Worm (Caenorhabditis elegans) whole organism, late embryonic: Measurements from ENCODE around the gene pdi-2.
A peak's percentile ranks its signal among the peaks of the same experiment; 100 is the strongest.

Experiments used
- C08G9.2 ChIP-seq: sonication (generic microtip); optimal IDR thresholded peaks from 2 replicates; lab custom pipeline; 2016; ENCODE audit warnings: mild to moderate bottlenecking, missing genetic modification characterization, moderate library complexity, missing compliant biosample characterization
- C38D4.7 ChIP-seq: fragments of 200-800 bp; sonication (Bioruptor generic); optimal IDR thresholded peaks from 2 replicates; lab custom pipeline; 2018; ENCODE audit warnings: mild to moderate bottlenecking, missing genetic modification characterization, moderate library complexity, missing compliant biosample characterization
- K02D7.2 ChIP-seq: sonication (generic microtip); optimal IDR thresholded peaks from 2 replicates; lab custom pipeline; 2017; ENCODE audit warnings: mild to moderate bottlenecking, missing genetic modification characterization, missing compliant biosample characterization
- K09A11.1 ChIP-seq: sonication (generic microtip); optimal IDR thresholded peaks from 2 replicates; lab custom pipeline; 2017; ENCODE audit warnings: antibody characterized with exemption, mild to moderate bottlenecking, missing genetic modification characterization, missing compliant biosample characterization; ENCODE audit not compliant: insufficient read depth
- Y22D7AL.16 ChIP-seq: sonication (generic microtip); optimal IDR thresholded peaks from 2 replicates; lab custom pipeline; 2016; ENCODE audit warnings: missing genetic modification characterization, missing compliant biosample characterization
- ahr-1 ChIP-seq: sonication (generic microtip); optimal IDR thresholded peaks from 2 replicates; lab custom pipeline; 2016; ENCODE audit warnings: missing genetic modification characterization, missing compliant biosample characterization
- ama-1 ChIP-seq: fragments of 150-350 bp; optimal IDR thresholded peaks from 2 replicates; lab custom pipeline; 2014
- ceh-18 ChIP-seq: sonication (generic microtip); optimal IDR thresholded peaks from 2 replicates; lab custom pipeline; 2016; ENCODE audit warnings: missing genetic modification characterization, missing compliant biosample characterization
- ceh-19 ChIP-seq: fragments of 200-800 bp; sonication (Bioruptor generic); optimal IDR thresholded peaks from 2 replicates; lab custom pipeline; 2018; ENCODE audit warnings: mild to moderate bottlenecking, missing genetic modification characterization, missing compliant biosample characterization
- ceh-2 ChIP-seq: sonication (generic microtip); optimal IDR thresholded peaks from 2 replicates; lab custom pipeline; 2016; ENCODE audit warnings: missing genotype, missing genetic modification characterization, missing compliant biosample characterization
- ceh-22 ChIP-seq: sonication (generic microtip); optimal IDR thresholded peaks from 2 replicates; lab custom pipeline; 2017; ENCODE audit warnings: missing biosample characterization, missing genetic modification characterization
- ceh-30 ChIP-seq: fragments of 150-350 bp; optimal IDR thresholded peaks from 2 replicates; lab custom pipeline; 2014; ENCODE audit warnings: missing biosample characterization, missing genetic modification characterization
- ceh-31 ChIP-seq: sonication (generic microtip); optimal IDR thresholded peaks from 2 replicates; lab custom pipeline; 2016; ENCODE audit warnings: missing genetic modification characterization, missing compliant biosample characterization
- ceh-34 ChIP-seq: sonication (generic microtip); optimal IDR thresholded peaks from 2 replicates; lab custom pipeline; 2016; ENCODE audit warnings: mild to moderate bottlenecking, missing genetic modification characterization, missing compliant biosample characterization
- ceh-48 ChIP-seq: sonication (generic microtip); optimal IDR thresholded peaks from 2 replicates; lab custom pipeline; 2016; ENCODE audit warnings: missing genetic modification characterization, inconsistent platforms, missing compliant biosample characterization
- ceh-6 ChIP-seq: fragments of 200-800 bp; sonication (Bioruptor generic); optimal IDR thresholded peaks from 2 replicates; lab custom pipeline; 2018; ENCODE audit warnings: mild to moderate bottlenecking, missing genetic modification characterization, missing compliant biosample characterization
- ceh-9 ChIP-seq: sonication (generic microtip); optimal IDR thresholded peaks from 2 replicates; lab custom pipeline; 2016; ENCODE audit warnings: mild to moderate bottlenecking, missing genetic modification characterization, inconsistent platforms, missing compliant biosample characterization
- dmd-4 ChIP-seq: sonication (generic microtip); optimal IDR thresholded peaks from 2 replicates; lab custom pipeline; 2016; ENCODE audit warnings: borderline replicate concordance, missing genetic modification characterization, missing compliant biosample characterization
- ets-4 ChIP-seq: sonication (generic microtip); optimal IDR thresholded peaks from 2 replicates; lab custom pipeline; 2016; ENCODE audit warnings: missing genetic modification characterization, missing compliant biosample characterization
- eyg-1 ChIP-seq: sonication (generic microtip); optimal IDR thresholded peaks from 2 replicates; lab custom pipeline; 2016; ENCODE audit warnings: missing genotype, missing genetic modification characterization, missing compliant biosample characterization
- fax-1 ChIP-seq: sonication (generic microtip); optimal IDR thresholded peaks from 2 replicates; lab custom pipeline; 2016; ENCODE audit warnings: missing genotype, missing genetic modification characterization, missing compliant biosample characterization
- fkh-10 ChIP-seq: fragments of 150-350 bp; optimal IDR thresholded peaks from 2 replicates; lab custom pipeline; 2014; ENCODE audit warnings: missing biosample characterization, missing genetic modification reagents, missing genetic modification characterization
- fkh-6 ChIP-seq: sonication (generic microtip); optimal IDR thresholded peaks from 2 replicates; lab custom pipeline; 2016; ENCODE audit warnings: missing genetic modification characterization, missing compliant biosample characterization
- gmeb-2 ChIP-seq: sonication (generic microtip); optimal IDR thresholded peaks from 2 replicates; lab custom pipeline; 2016; ENCODE audit warnings: missing genetic modification characterization, inconsistent platforms, missing compliant biosample characterization
- hlh-15 ChIP-seq: sonication (generic microtip); optimal IDR thresholded peaks from 2 replicates; lab custom pipeline; 2016; ENCODE audit warnings: missing genetic modification characterization, missing compliant biosample characterization
- hlh-30 ChIP-seq: sonication (generic microtip); optimal IDR thresholded peaks from 2 replicates; lab custom pipeline; 2017; ENCODE audit warnings: antibody characterized with exemption, missing genetic modification characterization, missing compliant biosample characterization; ENCODE audit not compliant: insufficient read depth
- hlh-6 ChIP-seq: sonication (generic microtip); optimal IDR thresholded peaks from 2 replicates; lab custom pipeline; 2016; ENCODE audit warnings: missing genotype, missing genetic modification characterization, missing compliant biosample characterization
- hlh-8 ChIP-seq: sonication (generic microtip); optimal IDR thresholded peaks from 2 replicates; lab custom pipeline; 2016; ENCODE audit warnings: missing genotype, missing genetic modification characterization, missing compliant biosample characterization
- lim-6 ChIP-seq: sonication (generic microtip); optimal IDR thresholded peaks from 2 replicates; lab custom pipeline; 2016; ENCODE audit warnings: missing genetic modification characterization, missing compliant biosample characterization
- lin-11 ChIP-seq: fragments of 200-800 bp; sonication (Bioruptor generic); optimal IDR thresholded peaks from 2 replicates; lab custom pipeline; 2018; ENCODE audit warnings: mild to moderate bottlenecking, missing genetic modification characterization, missing compliant biosample characterization
- madf-2 ChIP-seq: sonication (generic microtip); optimal IDR thresholded peaks from 2 replicates; lab custom pipeline; 2017; ENCODE audit warnings: missing genetic modification characterization, missing compliant biosample characterization
- mec-3 ChIP-seq: sonication (generic microtip); optimal IDR thresholded peaks from 2 replicates; lab custom pipeline; 2016; ENCODE audit warnings: borderline replicate concordance, missing genetic modification characterization, missing compliant biosample characterization
- nhr-11 ChIP-seq: fragments of 150-350 bp; optimal IDR thresholded peaks from 2 replicates; lab custom pipeline; 2014; ENCODE audit warnings: missing biosample characterization, missing genetic modification characterization
- nhr-232 ChIP-seq: sonication (generic microtip); optimal IDR thresholded peaks from 2 replicates; lab custom pipeline; 2016; ENCODE audit warnings: missing genetic modification characterization, missing compliant biosample characterization
- npax-4 ChIP-seq: sonication (generic microtip); optimal IDR thresholded peaks from 2 replicates; lab custom pipeline; 2016; ENCODE audit warnings: missing genetic modification characterization, missing compliant biosample characterization
- odd-2 ChIP-seq: sonication (generic microtip); optimal IDR thresholded peaks from 2 replicates; lab custom pipeline; 2017; ENCODE audit warnings: antibody characterized with exemption, mild to moderate bottlenecking, missing genetic modification characterization, missing compliant biosample characterization
- pag-3 ChIP-seq: sonication (generic microtip); optimal IDR thresholded peaks from 2 replicates; lab custom pipeline; 2016; ENCODE audit warnings: missing compliant biosample characterization, missing genetic modification characterization, borderline replicate concordance
- pax-1 ChIP-seq: fragments of 150-350 bp; optimal IDR thresholded peaks from 2 replicates; lab custom pipeline; 2014; ENCODE audit warnings: missing biosample characterization, missing genetic modification characterization
- pha-2 ChIP-seq: sonication (generic microtip); optimal IDR thresholded peaks from 2 replicates; lab custom pipeline; 2017; ENCODE audit warnings: mild to moderate bottlenecking, missing genetic modification characterization, missing compliant biosample characterization
- pha-4 ChIP-seq: fragments of 150-350 bp; optimal IDR thresholded peaks from 2 replicates; lab custom pipeline; 2018; ENCODE audit warnings: missing biosample characterization, missing genetic modification reagents, missing genetic modification characterization
- pqm-1 ChIP-seq: sonication (generic microtip); optimal IDR thresholded peaks from 2 replicates; lab custom pipeline; 2016; ENCODE audit warnings: missing genetic modification characterization, missing compliant biosample characterization
- ref-2 ChIP-seq: sonication (generic microtip); optimal IDR thresholded peaks from 2 replicates; lab custom pipeline; 2016; ENCODE audit warnings: missing genetic modification characterization, missing compliant biosample characterization
- rnt-1 ChIP-seq: sonication (generic microtip); optimal IDR thresholded peaks from 2 replicates; lab custom pipeline; 2016; ENCODE audit warnings: missing genetic modification characterization, missing compliant biosample characterization
- sdc-2 ChIP-seq: sonication (generic microtip); optimal IDR thresholded peaks from 2 replicates; lab custom pipeline; 2016; ENCODE audit warnings: missing genotype, missing genetic modification characterization, missing compliant biosample characterization
- sox-2 ChIP-seq: fragments of 200-800 bp; sonication (Bioruptor generic); IDR thresholded peaks from 2 replicates; pipeline ENCODE4 v1.3.6; 2022; ENCODE audit warnings: missing genetic modification reagents, missing genetic modification characterization, missing compliant biosample characterization
- sox-4 ChIP-seq: sonication (generic microtip); optimal IDR thresholded peaks from 2 replicates; lab custom pipeline; 2017; ENCODE audit warnings: mild to moderate bottlenecking, missing genetic modification characterization, inconsistent platforms, missing compliant biosample characterization
- syd-9 ChIP-seq: sonication (generic microtip); optimal IDR thresholded peaks from 2 replicates; lab custom pipeline; 2016; ENCODE audit warnings: mild to moderate bottlenecking, missing genetic modification characterization, moderate library complexity, missing compliant biosample characterization
- tbx-2 ChIP-seq: sonication (generic microtip); optimal IDR thresholded peaks from 2 replicates; lab custom pipeline; 2016; ENCODE audit warnings: missing genetic modification characterization, missing compliant biosample characterization
- ttx-3 ChIP-seq: sonication (generic microtip); optimal IDR thresholded peaks from 2 replicates; lab custom pipeline; 2016; ENCODE audit warnings: missing genetic modification reagents, missing genetic modification characterization, missing compliant biosample characterization
- unc-3 ChIP-seq, 2 experiments: fragments of 200-800 bp in 1 of 2; sonication (Bioruptor generic) in 1 of 2; sonication (generic microtip) in 1 of 2; conservative IDR thresholded peaks in 1 of 2; optimal IDR thresholded peaks in 1 of 2; 2 replicates each; pipeline versions ENCODE4 v1.3.6 to Lab custom; 2016 to 2022; ENCODE audit warnings: missing compliant biosample characterization in 2 of 2, missing genetic modification characterization in 2 of 2, missing genetic modification reagents in 1 of 2
- unc-42 ChIP-seq: sonication (generic microtip); optimal IDR thresholded peaks from 2 replicates; lab custom pipeline; 2016; ENCODE audit warnings: missing genotype, missing genetic modification characterization, missing compliant biosample characterization
- unc-86 ChIP-seq: sonication (generic microtip); optimal IDR thresholded peaks from 2 replicates; lab custom pipeline; 2016; ENCODE audit warnings: missing genetic modification characterization, missing compliant biosample characterization
- zip-5 ChIP-seq: sonication (generic microtip); optimal IDR thresholded peaks from 2 replicates; lab custom pipeline; 2016; ENCODE audit warnings: missing genetic modification characterization, missing compliant biosample characterization
- ztf-16 ChIP-seq: sonication (generic microtip); optimal IDR thresholded peaks from 2 replicates; lab custom pipeline; 2017; ENCODE audit warnings: missing genetic modification characterization, missing compliant biosample characterization

Gene pdi-2

ce11 chrX:4523887-4524350 lies at the start of gene pdi-2:
pdi-2 (plus strand) TSS chrX:4524155.
- TF ChIP-seq ceh-6 (GFP tag; lab: Kevin White, UChicago), result peak; percentile 61
- TF ChIP-seq K09A11.1 (tag; lab: Kevin White, UChicago), result no peak
- no peak for TF ChIP-seq pax-1 (tag; lab: Kevin White, UChicago)
- TF ChIP-seq ets-4 (tag; lab: Kevin White, UChicago), result no peak
- no peak for TF ChIP-seq C08G9.2 (tag; lab: Kevin White, UChicago)
- TF ChIP-seq dmd-4 (tag; lab: Kevin White, UChicago), result peak; percentile 14
- no peak for TF ChIP-seq lim-6
- TF ChIP-seq ztf-16 (tag; lab: Kevin White, UChicago), result no peak
- no peak for TF ChIP-seq rnt-1 (tag; lab: Kevin White, UChicago)
- no peak for TF ChIP-seq pqm-1 (tag; lab: Kevin White, UChicago)
- no peak for TF ChIP-seq ceh-22 (tag; lab: Kevin White, UChicago)
- TF ChIP-seq unc-3 (GFP tag; conservative IDR thresholded peaks at IDR 0.05; lab: Robert Waterston, UW), result no peak
- TF ChIP-seq unc-3 (tag; optimal IDR thresholded peaks at IDR 0.05; lab: Kevin White, UChicago), result no peak
- no peak for TF ChIP-seq fkh-6 (tag; lab: Kevin White, UChicago)
- no peak for TF ChIP-seq zip-5
- no peak for TF ChIP-seq npax-4 (tag; lab: Kevin White, UChicago)
- peak; percentile 85 for TF ChIP-seq ref-2 (tag; lab: Kevin White, UChicago)
- TF ChIP-seq nhr-232 (tag; lab: Kevin White, UChicago), result no peak
- TF ChIP-seq ceh-30 (tag; lab: Kevin White, UChicago), result no peak
- TF ChIP-seq mec-3 (tag; lab: Kevin White, UChicago), result no peak
- TF ChIP-seq ahr-1 (tag; lab: Kevin White, UChicago), result peak; percentile 1
- TF ChIP-seq ceh-2 (tag; lab: Kevin White, UChicago), result no peak
- no peak for TF ChIP-seq ama-1 (lab: Kevin White, UChicago)
- TF ChIP-seq sdc-2 (tag; lab: Kevin White, UChicago), result peak; percentile 20
- no peak for TF ChIP-seq odd-2
- TF ChIP-seq C38D4.7 (GFP tag; lab: Kevin White, UChicago), result no peak
- TF ChIP-seq gmeb-2 (tag; lab: Kevin White, UChicago), result no peak
- TF ChIP-seq pha-2, result peak; percentile 18
- no peak for TF ChIP-seq hlh-6
- peak; percentile 84 for TF ChIP-seq tbx-2 (tag; lab: Kevin White, UChicago)
- TF ChIP-seq ceh-34 (tag; lab: Kevin White, UChicago), result peak; percentile 25
- no peak for TF ChIP-seq K02D7.2 (tag; lab: Kevin White, UChicago)
- TF ChIP-seq fax-1 (tag; lab: Kevin White, UChicago), result no peak
- no peak for TF ChIP-seq ceh-9 (tag; lab: Kevin White, UChicago)
- no peak for TF ChIP-seq pha-4 (tag; lab: Kevin White, UChicago)
- TF ChIP-seq syd-9, result no peak
- TF ChIP-seq hlh-15 (tag; lab: Kevin White, UChicago), result no peak
- TF ChIP-seq fkh-10 (GFP tag; lab: Kevin White, UChicago), result no peak
- TF ChIP-seq unc-42, result peak; percentile 74
- TF ChIP-seq Y22D7AL.16 (tag; lab: Kevin White, UChicago), result peak; percentile 22
- TF ChIP-seq sox-2 (GFP tag; lab: Robert Waterston, UW), result no peak; the same call in 1 of the 2 replicates
- TF ChIP-seq ceh-19 (GFP tag; lab: Kevin White, UChicago), result peak; percentile 69
- no peak for TF ChIP-seq nhr-11
- TF ChIP-seq pag-3 (tag; lab: Kevin White, UChicago), result no peak
- TF ChIP-seq sox-4 (tag; lab: Kevin White, UChicago), result peak; percentile 49
- TF ChIP-seq ceh-48 (tag; lab: Kevin White, UChicago), result no peak
- TF ChIP-seq ceh-31 (tag; lab: Kevin White, UChicago), result peak; percentile 69
- TF ChIP-seq hlh-30 (tag; lab: Kevin White, UChicago), result no peak
- TF ChIP-seq madf-2 (tag; lab: Kevin White, UChicago), result peak; percentile 8
- peak; percentile 47 for TF ChIP-seq eyg-1
- peak; percentile 16 for TF ChIP-seq ttx-3 (tag; lab: Kevin White, UChicago)
- TF ChIP-seq lin-11 (tag; lab: Kevin White, UChicago), result peak; percentile 24
- no peak for TF ChIP-seq hlh-8 (tag; lab: Kevin White, UChicago)
- TF ChIP-seq unc-86 (tag; lab: Kevin White, UChicago), result no peak
- TF ChIP-seq ceh-18 (tag; lab: Kevin White, UChicago), result no peak
